Fruit fly (Drosophila melanogaster): ENCODE results near the gene Kyat.

- TF ChIP-seq CG34367 (tag; optimal IDR thresholded peaks at IDR 0.05) = no peak
- TF ChIP-seq CG32121 (GFP tag; IDR thresholded peaks at IDR 0.05) = no peak
- TF ChIP-seq Snoo (tag; optimal IDR thresholded peaks at IDR 0.05) = no peak
- no peak for TF ChIP-seq CG8159 (tag; optimal IDR thresholded peaks at IDR 0.05)
- no peak for TF ChIP-seq D1 (tag; optimal IDR thresholded peaks at IDR 0.05)
- TF ChIP-seq CG13204 (GFP tag; optimal IDR thresholded peaks at IDR 0.05) = no peak
- no peak for TF ChIP-seq CG4496 (GFP tag; IDR thresholded peaks at IDR 0.05)
These were observed 14.7 kb downstream of the Kyat start for dm6 chr3R:11807641-11808040.

Measured in whole organism, pupa.